Worm (Caenorhabditis elegans) whole organism, young adult: Measurements from ENCODE around the gene cest-10.

Experiments used
- T07F8.4 ChIP-seq: sonication (generic microtip); optimal IDR thresholded peaks from 2 replicates; lab custom pipeline; 2016; ENCODE audit warnings: mild to moderate bottlenecking, missing genetic modification characterization, moderate library complexity, missing compliant biosample characterization
- ama-1 ChIP-seq, 3 experiments: fragments of 150-350 bp in 1 of 3; sonication (generic microtip) in 2 of 3; optimal IDR thresholded peaks; 2 replicates each; lab custom pipeline; 2014 to 2018; ENCODE audit warnings: missing biosample characterization in 2 of 3, missing genetic modification characterization in 2 of 3, missing genetic modification reagents in 2 of 3
- egl-18 ChIP-seq: fragments of 200-800 bp; sonication (Bioruptor generic); IDR thresholded peaks from 2 replicates; pipeline ENCODE4 v1.3.6; 2022; ENCODE audit warnings: missing genetic modification reagents, missing genetic modification characterization, missing compliant biosample characterization
- him-1 ChIP-seq: sonication (generic microtip); optimal IDR thresholded peaks from 2 replicates; lab custom pipeline; 2016; ENCODE audit warnings: missing genotype, missing genetic modification reagents, missing genetic modification characterization, missing compliant biosample characterization
- hrde-1 ChIP-seq: sonication (generic microtip); optimal IDR thresholded peaks from 2 replicates; lab custom pipeline; 2016; ENCODE audit warnings: missing genetic modification characterization, mild to moderate bottlenecking, missing compliant biosample characterization, moderate library complexity, missing genotype, missing genetic modification reagents, borderline replicate concordance
- let-526 ChIP-seq: fragments of 200-800 bp; sonication (Bioruptor generic); IDR thresholded peaks from 2 replicates; pipeline ENCODE4 v1.3.6; 2022; ENCODE audit warnings: missing genetic modification reagents, missing genetic modification characterization, missing compliant biosample characterization
- lin-35 ChIP-seq, 3 experiments: fragments of 150-350 bp in 2 of 3; sonication (generic microtip) in 1 of 3; optimal IDR thresholded peaks; 2 replicates each; lab custom pipeline; 2014 to 2018; ENCODE audit warnings: missing biosample characterization in 3 of 3, missing genetic modification characterization in 3 of 3, missing genetic modification reagents in 3 of 3
- nfya-1 ChIP-seq: sonication (generic microtip); optimal IDR thresholded peaks from 2 replicates; lab custom pipeline; 2017; ENCODE audit warnings: antibody characterized with exemption, missing compliant biosample characterization, missing genetic modification characterization, borderline replicate concordance; ENCODE audit not compliant: insufficient read depth
- snpc-1.3 ChIP-seq: sonication (generic microtip); optimal IDR thresholded peaks from 2 replicates; lab custom pipeline; 2017; ENCODE audit warnings: missing genetic modification characterization, mild to moderate bottlenecking, missing compliant biosample characterization, antibody characterized with exemption, moderate library complexity, missing genotype, missing genetic modification reagents; ENCODE audit not compliant: insufficient read depth

ce11 chrIV:7154356-7154755, 26.0 kb upstream of the cest-10 start, which contains the start of gene C34D4.2:
- no peak for TF ChIP-seq him-1
- TF ChIP-seq T07F8.4, result no peak
- no peak for TF ChIP-seq snpc-1.3 (tag; lab: Kevin White, UChicago)
- TF ChIP-seq egl-18 (GFP tag; lab: Robert Waterston, UW), result no peak
- no peak for TF ChIP-seq ama-1 (optimal IDR thresholded peaks at IDR 0.05; lab: Kevin White, UChicago)
- no peak for TF ChIP-seq ama-1 (GFP tag; optimal IDR thresholded peaks at IDR 0.05; lab: Kevin White, UChicago)
- no peak for TF ChIP-seq hrde-1 (tag; lab: Kevin White, UChicago)
- no peak for TF ChIP-seq lin-35 (GFP tag; optimal IDR thresholded peaks at IDR 0.05; lab: Kevin White, UChicago)
- TF ChIP-seq nfya-1 (tag; lab: Kevin White, UChicago), result no peak
- no peak for TF ChIP-seq let-526
